Worm (Caenorhabditis elegans): Measurements from ENCODE around the gene F14H3.15.

Gene F14H3.15

DNA sequence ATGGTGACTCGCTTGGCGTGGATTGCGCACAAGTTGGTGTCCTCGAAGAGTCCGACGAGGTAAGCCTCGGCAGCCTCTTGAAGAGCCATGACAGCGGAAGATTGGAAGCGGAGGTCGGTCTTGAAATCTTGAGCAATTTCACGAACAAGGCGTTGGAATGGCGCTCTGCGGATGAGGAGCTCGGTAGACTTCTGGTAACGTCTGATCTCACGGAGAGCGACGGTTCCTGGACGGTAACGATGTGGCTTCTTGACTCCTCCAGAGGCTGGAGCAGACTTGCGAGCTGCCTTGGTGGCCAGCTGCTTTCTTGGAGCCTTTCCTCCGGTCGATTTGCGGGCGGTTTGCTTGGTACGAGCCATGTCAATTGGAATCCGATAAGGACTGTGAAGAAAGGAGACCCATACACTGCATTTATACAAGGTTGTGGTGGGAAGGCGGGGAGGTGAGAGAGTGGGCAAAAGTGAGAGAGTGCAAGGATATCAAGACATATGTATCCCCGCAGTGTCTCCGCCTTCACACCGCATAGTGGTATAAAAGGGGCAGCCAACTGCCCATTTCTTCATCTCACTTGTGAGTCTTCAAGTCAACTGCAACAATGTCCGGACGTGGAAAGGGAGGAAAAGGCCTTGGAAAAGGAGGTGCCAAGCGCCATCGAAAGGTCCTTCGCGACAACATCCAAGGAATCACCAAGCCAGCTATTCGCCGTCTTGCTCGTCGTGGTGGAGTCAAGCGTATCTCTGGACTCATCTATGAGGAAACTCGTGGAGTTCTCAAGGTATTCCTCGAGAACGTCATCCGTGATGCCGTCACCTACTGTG lies 17.9 kb downstream of the F14H3.15 start, which contains the start of the genes his-2 and his-1:
Gene his-2 (minus strand): TSS at position 359 of the 818 bp plus-strand sequence.
Gene his-1 (plus strand): TSS at position 596 of the 818 bp plus-strand sequence.
- TF ChIP-seq egrh-3 (GFP tag; IDR thresholded peaks at IDR 0.05) = peak; percentile 63; the same call in 1 of the 2 replicates
- TF ChIP-seq zfh-2 (GFP tag; conservative IDR thresholded peaks at IDR 0.05) = peak; percentile 58; the same call in 1 of the 2 replicates
- TF ChIP-seq hsf-1 (GFP tag; IDR thresholded peaks at IDR 0.05) = 0 out of 2 replicates have a peak, but pooled peaks have one; percentile 35
- 0 out of 2 replicates have a peak, but pooled peaks have one; percentile 9 for TF ChIP-seq nfyb-1 (GFP tag; IDR thresholded peaks at IDR 0.05)

DNA sequence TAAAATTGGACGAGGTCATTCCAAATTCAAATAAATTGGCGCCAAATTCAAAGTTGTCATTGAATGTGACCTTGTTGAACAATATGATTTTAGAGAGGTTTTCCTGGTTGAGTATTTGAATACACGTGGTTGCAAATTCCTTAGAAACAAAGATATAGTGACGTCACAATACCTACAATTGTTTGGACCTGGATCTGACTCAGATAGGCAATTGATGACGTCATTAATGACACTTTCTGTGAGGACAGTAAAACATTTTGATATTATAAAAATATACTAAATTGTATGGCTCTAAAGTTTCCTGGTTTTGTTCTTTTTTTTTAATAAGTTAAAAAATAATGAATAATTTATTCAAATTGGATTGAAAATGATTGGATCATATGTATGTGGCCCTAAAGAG lies 18.6 kb downstream of the F14H3.15 start:
- no peak for TF ChIP-seq nhr-179 (tag; optimal IDR thresholded peaks at IDR 0.05)
- no peak for TF ChIP-seq F52B5.7 (tag; optimal IDR thresholded peaks at IDR 0.05)
- no peak for TF ChIP-seq ekl-4 (GFP tag; IDR thresholded peaks at IDR 0.05)
- no peak for TF ChIP-seq C17E4.6 (GFP tag; IDR thresholded peaks at IDR 0.05)
- no peak for TF ChIP-seq madf-3 (GFP tag; IDR thresholded peaks at IDR 0.05)
- no peak for TF ChIP-seq somi-1 (GFP tag; optimal IDR thresholded peaks at IDR 0.05)
- no peak for TF ChIP-seq F23B12.7 (tag; optimal IDR thresholded peaks at IDR 0.05; ENCODE audit: insufficient read depth)
- no peak for TF ChIP-seq let-607 (tag; optimal IDR thresholded peaks at IDR 0.05)
- no peak for TF ChIP-seq hlh-26 (GFP tag; conservative IDR thresholded peaks at IDR 0.05)
- no peak for TF ChIP-seq hlh-12 (tag; optimal IDR thresholded peaks at IDR 0.05)
- no peak for TF ChIP-seq ztf-3 (GFP tag; optimal IDR thresholded peaks at IDR 0.05)
- no peak for TF ChIP-seq ceh-27 (GFP tag; optimal IDR thresholded peaks at IDR 0.05)
- no peak for TF ChIP-seq lsl-1 (GFP tag; optimal IDR thresholded peaks at IDR 0.05)
- TF ChIP-seq zfh-2 (GFP tag; conservative IDR thresholded peaks at IDR 0.05) = no peak
- no peak for TF ChIP-seq ama-1 (optimal IDR thresholded peaks at IDR 0.05)
- no peak for TF ChIP-seq ama-1 (GFP tag; optimal IDR thresholded peaks at IDR 0.05)

DNA sequence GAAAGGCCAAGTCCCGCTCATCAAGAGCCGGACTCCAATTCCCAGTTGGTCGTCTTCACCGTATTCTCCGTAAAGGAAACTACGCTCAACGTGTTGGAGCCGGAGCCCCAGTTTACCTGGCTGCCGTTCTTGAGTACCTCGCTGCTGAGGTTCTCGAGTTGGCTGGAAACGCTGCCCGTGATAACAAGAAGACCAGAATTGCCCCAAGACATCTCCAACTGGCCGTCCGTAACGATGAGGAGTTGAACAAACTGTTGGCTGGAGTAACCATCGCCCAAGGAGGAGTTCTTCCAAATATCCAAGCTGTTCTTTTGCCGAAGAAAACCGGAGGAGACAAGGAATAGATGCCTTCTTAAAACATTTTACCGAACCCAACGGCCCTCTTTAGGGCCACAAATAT lies 19.2 kb downstream of the F14H3.15 start:
- TF ChIP-seq ekl-4 (GFP tag; IDR thresholded peaks at IDR 0.05) = peak; percentile 31; the same call in 1 of the 2 replicates

DNA sequence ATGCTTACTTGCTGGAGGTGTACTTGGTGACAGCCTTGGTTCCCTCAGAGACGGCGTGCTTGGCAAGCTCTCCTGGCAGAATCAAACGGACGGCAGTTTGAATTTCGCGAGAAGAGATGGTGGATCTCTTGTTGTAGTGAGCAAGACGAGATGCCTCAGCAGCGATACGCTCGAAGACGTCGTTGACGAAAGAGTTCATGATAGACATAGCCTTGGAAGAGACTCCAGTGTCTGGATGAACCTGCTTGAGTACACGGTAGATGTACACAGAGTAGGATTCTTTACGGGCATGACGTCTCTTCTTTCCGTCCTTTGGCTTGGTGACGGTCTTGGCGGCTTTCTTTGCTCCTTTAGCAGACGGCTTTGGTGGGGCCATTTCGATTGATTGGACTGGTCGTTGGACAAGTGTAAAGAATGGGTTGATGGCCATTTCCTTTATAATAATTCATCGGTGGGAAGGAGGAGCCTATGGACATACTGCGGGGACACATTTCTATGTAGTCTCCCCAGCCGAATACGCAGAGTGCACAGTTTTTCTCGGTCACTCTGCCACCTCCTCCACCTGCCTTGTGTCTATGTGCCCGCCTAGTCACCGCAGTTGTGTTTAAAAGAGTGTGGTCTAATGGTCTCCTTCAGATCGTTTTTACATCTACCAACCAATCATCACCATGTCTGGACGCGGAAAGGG lies 19.8 kb downstream of the F14H3.15 start, which contains the start of the genes his-4 and his-3:
Gene his-4 (minus strand): TSS at position 376 of the 688 bp plus-strand sequence.
Gene his-3 (plus strand): TSS at position 669 of the 688 bp plus-strand sequence.
- TF ChIP-seq mcd-1 (GFP tag; IDR thresholded peaks at IDR 0.05) (0 out of 2 replicates have a peak, but pooled peaks have one; percentile 13), hsf-1 (GFP tag; IDR thresholded peaks at IDR 0.05) (0 out of 2 replicates have a peak, but pooled peaks have one; percentile 15), F39B2.1 (GFP tag; IDR thresholded peaks at IDR 0.05) (peak; percentile 88; the same call in 1 of the 2 replicates), pbrm-1 (GFP tag; IDR thresholded peaks at IDR 0.05) (peak; percentile 31), nhr-80 (tag; optimal IDR thresholded peaks at IDR 0.05) (peak; percentile 17), hmg-1.2 (GFP tag; IDR thresholded peaks at IDR 0.05) (peak; percentile 10; the same call in 1 of the 2 replicates), dox-1 (GFP tag; IDR thresholded peaks at IDR 0.05) (0 out of 2 replicates have a peak, but pooled peaks have one; percentile 15)

DNA sequence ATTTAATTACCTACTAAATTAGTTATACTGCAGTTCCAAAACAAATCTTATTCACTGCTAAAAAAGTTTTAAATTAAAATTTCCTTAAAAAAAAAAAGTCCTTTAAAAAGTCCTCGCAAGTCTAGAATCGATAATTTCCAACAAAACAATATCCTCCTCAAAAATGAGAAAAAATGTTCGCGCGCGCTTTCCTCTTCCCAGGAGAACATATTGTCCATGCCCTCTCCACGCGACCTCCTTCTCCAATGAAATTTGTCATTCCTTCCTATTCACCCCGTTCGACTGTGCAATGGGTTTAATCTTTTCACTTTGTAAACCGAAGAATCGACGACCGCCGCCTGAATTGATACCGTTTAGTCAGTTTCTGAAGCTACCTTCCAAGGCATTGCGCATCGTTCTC lies 23.9 kb downstream of the F14H3.15 start, which contains the start of gene T10C6.10:
Gene T10C6.10 (plus strand): TSS at position 248 of the 400 bp plus-strand sequence.
- TF ChIP-seq aptf-2 (GFP tag; conservative IDR thresholded peaks at IDR 0.05) = peak; percentile 97
- 0 out of 2 replicates have a peak, but pooled peaks have one; percentile 15 for TF ChIP-seq madf-6 (GFP tag; IDR thresholded peaks at IDR 0.05)
- no peak for TF ChIP-seq lin-26 (GFP tag; IDR thresholded peaks at IDR 0.05)
- TF ChIP-seq aptf-3 (GFP tag; IDR thresholded peaks at IDR 0.05) = 0 out of 2 replicates have a peak, but pooled peaks have one; percentile 65
